Fruit fly (Drosophila melanogaster) whole organism, prepupa: ENCODE data around the gene Eaat2.
A peak's percentile ranks its signal among the peaks of the same experiment; 100 is the strongest.

Experiments
- CG10631 ChIP-seq: fragments of 200-800 bp; sonication (Bioruptor generic); optimal IDR thresholded peaks from 2 replicates; lab custom pipeline; 2016; ENCODE audit warnings: missing biosample characterization, missing genetic modification characterization
- CG10669 ChIP-seq: fragments of 200-800 bp; sonication (Bioruptor generic); optimal IDR thresholded peaks from 3 replicates; lab custom pipeline; 2018; ENCODE audit warnings: missing biosample characterization, mild to moderate bottlenecking, missing genetic modification characterization, moderate library complexity
- CG11762 ChIP-seq: fragments of 200-800 bp; sonication (Bioruptor generic); optimal IDR thresholded peaks from 3 replicates; lab custom pipeline; 2016; ENCODE audit warnings: missing biosample characterization, missing genetic modification characterization; ENCODE audit not compliant: insufficient read depth
- CG15336 ChIP-seq: fragments of 200-800 bp; sonication (Bioruptor generic); IDR thresholded peaks from 2 replicates; pipeline ENCODE4 v1.3.6; 2022; ENCODE audit warnings: missing biosample characterization, missing genetic modification characterization
- CG1621 ChIP-seq: fragments of 200-800 bp; sonication (Bioruptor generic); optimal IDR thresholded peaks from 3 replicates; lab custom pipeline; 2018; ENCODE audit warnings: missing biosample characterization, mild to moderate bottlenecking, missing genetic modification characterization
- CG16779 ChIP-seq: fragments of 200-800 bp; sonication (Bioruptor generic); optimal IDR thresholded peaks from 3 replicates; lab custom pipeline; 2017; ENCODE audit warnings: missing biosample characterization, mild to moderate bottlenecking, missing genetic modification characterization
- CG3032 ChIP-seq: fragments of 200-800 bp; optimal IDR thresholded peaks from 2 replicates; lab custom pipeline; 2019; ENCODE audit warnings: missing biosample characterization, mild to moderate bottlenecking, missing genetic modification characterization, moderate library complexity
- CG32006 ChIP-seq: fragments of 200-800 bp; sonication (Bioruptor generic); optimal IDR thresholded peaks from 3 replicates; lab custom pipeline; 2017; ENCODE audit warnings: missing biosample characterization, mild to moderate bottlenecking, missing genetic modification characterization
- CG34406 ChIP-seq: fragments of 200-800 bp; sonication (Bioruptor generic); optimal IDR thresholded peaks from 3 replicates; lab custom pipeline; 2016; ENCODE audit warnings: missing biosample characterization, missing genetic modification characterization
- CG3919 ChIP-seq: fragments of 200-800 bp; sonication (Bioruptor generic); optimal IDR thresholded peaks from 3 replicates; lab custom pipeline; 2016; ENCODE audit warnings: missing biosample characterization, missing genetic modification characterization
- CG4318 ChIP-seq: fragments of 200-800 bp; sonication (Bioruptor generic); optimal IDR thresholded peaks from 3 replicates; lab custom pipeline; 2017; ENCODE audit warnings: missing biosample characterization, mild to moderate bottlenecking, missing genetic modification characterization
- CG6163 ChIP-seq: fragments of 200-800 bp; sonication (Bioruptor generic); IDR thresholded peaks from 3 replicates; pipeline ENCODE4 v1.3.6; 2022; ENCODE audit warnings: missing biosample characterization, missing genetic modification characterization
- CG6276 ChIP-seq: fragments of 200-800 bp; sonication (Bioruptor generic); optimal IDR thresholded peaks from 2 replicates; lab custom pipeline; 2017; ENCODE audit warnings: missing biosample characterization, mild to moderate bottlenecking, missing genetic modification characterization
- CG6792 ChIP-seq: fragments of 200-800 bp; sonication (Bioruptor generic); optimal IDR thresholded peaks from 3 replicates; lab custom pipeline; 2016; ENCODE audit warnings: missing biosample characterization, missing genetic modification characterization
- CG6808 ChIP-seq: fragments of 200-800 bp; sonication (Bioruptor generic); optimal IDR thresholded peaks from 3 replicates; lab custom pipeline; 2017; ENCODE audit warnings: missing biosample characterization, missing genetic modification characterization, mild to moderate bottlenecking, moderate library complexity, missing genetic modification reagents
- CG6854 ChIP-seq: fragments of 200-800 bp; sonication (Bioruptor generic); optimal IDR thresholded peaks from 2 replicates; lab custom pipeline; 2017; ENCODE audit warnings: missing biosample characterization, mild to moderate bottlenecking, missing genetic modification characterization
- CG8119 ChIP-seq: fragments of 200-800 bp; sonication (Bioruptor generic); IDR thresholded peaks from 3 replicates; pipeline ENCODE4 v1.3.6; 2022; ENCODE audit warnings: missing biosample characterization, missing genetic modification characterization
- CG9139 ChIP-seq: fragments of 200-800 bp; sonication (Bioruptor generic); optimal IDR thresholded peaks from 3 replicates; lab custom pipeline; 2017; ENCODE audit warnings: missing biosample characterization, mild to moderate bottlenecking, missing genetic modification characterization
- Eip93F ChIP-seq: fragments of 200-800 bp; sonication (Bioruptor generic); optimal IDR thresholded peaks from 2 replicates; lab custom pipeline; 2016; ENCODE audit warnings: missing biosample characterization, mild to moderate bottlenecking, missing genetic modification characterization
- Ets96B ChIP-seq: fragments of 200-800 bp; optimal IDR thresholded peaks from 2 replicates; lab custom pipeline; 2019; ENCODE audit warnings: missing biosample characterization, mild to moderate bottlenecking, missing genetic modification characterization, moderate library complexity
- Gug ChIP-seq: fragments of 200-800 bp; sonication (Bioruptor generic); IDR thresholded peaks from 2 replicates; pipeline ENCODE4 v1.3.6; 2022; ENCODE audit warnings: missing biosample characterization, missing genetic modification characterization
- Hr38 ChIP-seq: sonication (Bioruptor generic); optimal IDR thresholded peaks from 2 replicates; lab custom pipeline; 2016; ENCODE audit warnings: missing biosample characterization, missing genetic modification characterization
- Hr4 ChIP-seq: fragments of 200-800 bp; sonication (Bioruptor generic); optimal IDR thresholded peaks from 3 replicates; lab custom pipeline; 2016; ENCODE audit warnings: missing biosample characterization, missing genetic modification characterization
- Lpt ChIP-seq: fragments of 200-800 bp; sonication (Bioruptor generic); optimal IDR thresholded peaks from 3 replicates; lab custom pipeline; 2016; ENCODE audit warnings: missing biosample characterization, missing genetic modification characterization
- OdsH ChIP-seq: fragments of 200-800 bp; sonication (Bioruptor generic); optimal IDR thresholded peaks from 3 replicates; lab custom pipeline; 2016; ENCODE audit warnings: missing biosample characterization, missing genetic modification characterization
- Sox15 ChIP-seq: fragments of 200-800 bp; sonication (Bioruptor generic); optimal IDR thresholded peaks from 3 replicates; lab custom pipeline; 2016; ENCODE audit warnings: missing biosample characterization, missing genetic modification characterization
- achi ChIP-seq: fragments of 200-800 bp; sonication (Bioruptor generic); optimal IDR thresholded peaks from 3 replicates; lab custom pipeline; 2016; ENCODE audit warnings: missing biosample characterization, missing genetic modification characterization
- cyc ChIP-seq: fragments of 200-800 bp; sonication (Bioruptor generic); optimal IDR thresholded peaks from 3 replicates; lab custom pipeline; 2016; ENCODE audit warnings: missing biosample characterization, missing genetic modification characterization
- dac ChIP-seq: fragments of 200-800 bp; sonication (Bioruptor generic); optimal IDR thresholded peaks from 2 replicates; lab custom pipeline; 2017; ENCODE audit warnings: missing biosample characterization, mild to moderate bottlenecking, missing genetic modification characterization
- dsx ChIP-seq: fragments of 200-800 bp; optimal IDR thresholded peaks from 3 replicates; lab custom pipeline; 2019; ENCODE audit warnings: missing biosample characterization, mild to moderate bottlenecking, missing genetic modification characterization, moderate library complexity; ENCODE audit not compliant: poor library complexity, severe bottlenecking
- eg ChIP-seq: fragments of 200-800 bp; sonication (Bioruptor generic); IDR thresholded peaks from 3 replicates; pipeline ENCODE4 v1.3.6; 2022; ENCODE audit warnings: missing biosample characterization, missing genetic modification characterization
- esn ChIP-seq: fragments of 200-800 bp; sonication (Bioruptor generic); optimal IDR thresholded peaks from 2 replicates; lab custom pipeline; 2016; ENCODE audit warnings: missing biosample characterization, mild to moderate bottlenecking, missing genetic modification characterization, moderate library complexity
- fd59A ChIP-seq: fragments of 200-800 bp; sonication (Bioruptor generic); optimal IDR thresholded peaks from 2 replicates; lab custom pipeline; 2017; ENCODE audit warnings: missing biosample characterization, mild to moderate bottlenecking, missing genetic modification characterization, missing genetic modification reagents
- pdm3 ChIP-seq: fragments of 200-800 bp; sonication (Bioruptor generic); optimal IDR thresholded peaks from 3 replicates; lab custom pipeline; 2016; ENCODE audit warnings: missing biosample characterization, missing genetic modification characterization
- salr ChIP-seq, 2 experiments: fragments of 200-800 bp; sonication (Bioruptor generic); optimal IDR thresholded peaks; 3 replicates each; lab custom pipeline; 2016 to 2018; ENCODE audit warnings: missing biosample characterization in 2 of 2, missing genetic modification characterization in 2 of 2, mild to moderate bottlenecking in 1 of 2
- spab ChIP-seq: fragments of 200-800 bp; sonication (Bioruptor generic); optimal IDR thresholded peaks from 2 replicates; lab custom pipeline; 2017; ENCODE audit warnings: missing biosample characterization, mild to moderate bottlenecking, missing genetic modification characterization, missing genetic modification reagents
- topi ChIP-seq: fragments of 200-800 bp; sonication (Bioruptor generic); optimal IDR thresholded peaks from 3 replicates; lab custom pipeline; 2016; ENCODE audit warnings: missing biosample characterization, missing genetic modification characterization
- vri ChIP-seq: fragments of 200-800 bp; sonication (Bioruptor generic); optimal IDR thresholded peaks from 3 replicates; lab custom pipeline; 2016; ENCODE audit warnings: missing biosample characterization, mild to moderate bottlenecking, missing genetic modification characterization

Gene Eaat2

dm6 chr2L:715489-715849 is 28.7 kb downstream of the Eaat2 start (continued):
- TF ChIP-seq CG15336 (GFP tag; lab: Robert Waterston, UW), result peak; percentile 98
- peak; percentile 98 for TF ChIP-seq Ets96B (tag; lab: Kevin White, UChicago)
- TF ChIP-seq Gug, result peak; percentile 94
- peak; percentile 98 for TF ChIP-seq CG10669 (GFP tag; lab: Kevin White, UChicago)
- peak; percentile 98 for TF ChIP-seq CG1621 (tag; lab: Kevin White, UChicago)
- peak; percentile 98 for TF ChIP-seq CG34406 (GFP tag; lab: Kevin White, UChicago)
- peak; percentile 99 for TF ChIP-seq topi
- TF ChIP-seq Hr38 (GFP tag; lab: Kevin White, UChicago), result peak; percentile 58
- TF ChIP-seq achi (GFP tag; lab: Kevin White, UChicago), result peak; percentile 98
- TF ChIP-seq Lpt (GFP tag; lab: Kevin White, UChicago), result peak; percentile 99
- TF ChIP-seq CG11762 (GFP tag; lab: Kevin White, UChicago), result peak; percentile 98
- peak; percentile 96 for TF ChIP-seq CG6854 (GFP tag; lab: Kevin White, UChicago)
- TF ChIP-seq CG9139 (GFP tag; lab: Kevin White, UChicago), result peak; percentile 88
- peak; percentile 98 for TF ChIP-seq CG6792 (GFP tag; lab: Kevin White, UChicago)
- peak; percentile 97 for TF ChIP-seq vri (GFP tag; lab: Kevin White, UChicago)
- peak; percentile 96 for TF ChIP-seq eg (GFP tag; lab: Robert Waterston, UW)
- TF ChIP-seq, all 60 proteins: peak for 60

dm6 chr2L:714747-715488 is 29.3 kb downstream of the Eaat2 start, which contains the start of gene ds:
Gene ds (minus strand): TSS chr2L:714983.
- no peak for TF ChIP-seq esn (GFP tag; lab: Kevin White, UChicago)
- peak; percentile 31; the same call in 1 of the 3 replicates for TF ChIP-seq CG6163
- TF ChIP-seq, all 60 proteins: peak for 1

dm6 chr2L:713232-713631 is 31.0 kb downstream of the Eaat2 start:
- TF ChIP-seq Eip93F (GFP tag; lab: Kevin White, UChicago) (no peak), Ets96B (tag; lab: Kevin White, UChicago) (no peak), CG6276 (GFP tag; lab: Kevin White, UChicago) (no peak), CG16779 (tag; lab: Kevin White, UChicago) (no peak), CG1621 (tag; lab: Kevin White, UChicago) (no peak), CG32006 (GFP tag; lab: Kevin White, UChicago) (no peak), fd59A (no peak), salr (GFP tag; optimal IDR thresholded peaks at IDR 0.05; lab: Kevin White, UChicago) (no peak), pdm3 (no peak), CG6854 (GFP tag; lab: Kevin White, UChicago) (no peak), Gug (no peak), eg (GFP tag; lab: Robert Waterston, UW) (no peak), CG6808 (GFP tag; lab: Kevin White, UChicago) (no peak), OdsH (GFP tag; lab: Kevin White, UChicago) (no peak), CG10669 (GFP tag; lab: Kevin White, UChicago) (no peak), CG3919 (no peak)
- TF ChIP-seq, all 60 proteins: peak for 0

- TF ChIP-seq CG10631 (GFP tag; lab: Kevin White, UChicago) (no peak), CG6163 (peak; percentile 55; the same call in 2 of the 3 replicates), fd59A (no peak), topi (no peak), CG15336 (GFP tag; lab: Robert Waterston, UW) (peak; percentile 58), Sox15 (no peak), dsx (no peak), Eip93F (GFP tag; lab: Kevin White, UChicago) (no peak), CG3032 (tag; lab: Kevin White, UChicago) (no peak), CG11762 (GFP tag; lab: Kevin White, UChicago) (no peak), Lpt (GFP tag; lab: Kevin White, UChicago) (no peak), CG4318 (peak; percentile 29), dac (GFP tag; lab: Kevin White, UChicago) (peak; percentile 57), CG6792 (GFP tag; lab: Kevin White, UChicago) (no peak), spab (GFP tag; lab: Kevin White, UChicago) (no peak), CG9139 (GFP tag; lab: Kevin White, UChicago) (no peak), CG32006 (GFP tag; lab: Kevin White, UChicago) (peak; percentile 71), CG6276 (GFP tag; lab: Kevin White, UChicago) (no peak), cyc (no peak), Gug (peak; percentile 31; the same call in 1 of the 2 replicates), eg (GFP tag; lab: Robert Waterston, UW) (peak; percentile 48; the same call in 1 of the 3 replicates), CG3919 (no peak), CG8119 (GFP tag; lab: Robert Waterston, UW) (peak; percentile 38; the same call in 1 of the 3 replicates), Hr4 (peak; percentile 68), Hr38 (GFP tag; lab: Kevin White, UChicago) (no peak), Ets96B (tag; lab: Kevin White, UChicago) (no peak)
- TF ChIP-seq, all 60 proteins: peak for 9
These were observed 31.9 kb downstream of the Eaat2 start for dm6 chr2L:712281-712680.
